Fruit fly (Drosophila melanogaster) whole organism, embryonic: Measurements from ENCODE around the gene usp.

Experiments
- CG10654 ChIP-seq: fragments of 200-800 bp; sonication (Bioruptor generic); optimal IDR thresholded peaks from 2 replicates; lab custom pipeline; 2016; ENCODE audit warnings: missing biosample characterization, missing genetic modification characterization
- CG10959 ChIP-seq: fragments of 200-800 bp; sonication (Bioruptor generic); IDR thresholded peaks from 2 replicates; pipeline ENCODE4 v1.3.6; 2022; ENCODE audit warnings: missing biosample characterization, missing genetic modification characterization
- CG11695 ChIP-seq: fragments of 200-800 bp; sonication (Bioruptor generic); IDR thresholded peaks from 3 replicates; pipeline ENCODE4 v1.3.6; 2022; ENCODE audit warnings: missing biosample characterization, missing genetic modification characterization
- CG11723 ChIP-seq: fragments of 200-800 bp; sonication (Bioruptor generic); optimal IDR thresholded peaks from 2 replicates; lab custom pipeline; 2017; ENCODE audit warnings: missing biosample characterization, mild to moderate bottlenecking, missing genetic modification characterization
- CG12236 ChIP-seq: fragments of 200-800 bp; sonication (Bioruptor generic); optimal IDR thresholded peaks from 2 replicates; lab custom pipeline; 2016; ENCODE audit warnings: missing biosample characterization, missing genetic modification characterization
- CG13123 ChIP-seq: fragments of 200-800 bp; sonication (Bioruptor generic); optimal IDR thresholded peaks from 2 replicates; lab custom pipeline; 2016; ENCODE audit warnings: missing biosample characterization, missing genetic modification characterization
- CG13624 ChIP-seq: fragments of 200-800 bp; sonication (Bioruptor generic); optimal IDR thresholded peaks from 2 replicates; lab custom pipeline; 2016; ENCODE audit warnings: missing biosample characterization, missing genetic modification characterization
- CG13894 ChIP-seq: fragments of 200-800 bp; sonication (Bioruptor generic); optimal IDR thresholded peaks from 3 replicates; lab custom pipeline; 2018; ENCODE audit warnings: missing biosample characterization, mild to moderate bottlenecking, missing genetic modification characterization, moderate library complexity
- CG15011 ChIP-seq: fragments of 200-800 bp; sonication (Bioruptor generic); optimal IDR thresholded peaks from 3 replicates; lab custom pipeline; 2018; ENCODE audit warnings: missing biosample characterization, mild to moderate bottlenecking, missing genetic modification characterization
- CG15696 ChIP-seq: fragments of 200-800 bp; sonication (Bioruptor generic); optimal IDR thresholded peaks from 2 replicates; lab custom pipeline; 2019; ENCODE audit warnings: missing biosample characterization, mild to moderate bottlenecking, missing genetic modification characterization, moderate library complexity
- CG1602 ChIP-seq: fragments of 200-800 bp; sonication (Bioruptor generic); optimal IDR thresholded peaks from 3 replicates; lab custom pipeline; 2016; ENCODE audit warnings: missing biosample characterization, missing genetic modification characterization
- CG17568 ChIP-seq: fragments of 200-800 bp; sonication (Bioruptor generic); optimal IDR thresholded peaks from 2 replicates; lab custom pipeline; 2018; ENCODE audit warnings: missing biosample characterization, mild to moderate bottlenecking, missing genetic modification characterization, moderate library complexity
- CG18619 ChIP-seq: fragments of 200-800 bp; sonication (Bioruptor generic); optimal IDR thresholded peaks from 3 replicates; lab custom pipeline; 2017; ENCODE audit warnings: missing biosample characterization, mild to moderate bottlenecking, missing genetic modification characterization
- CG2199 ChIP-seq: fragments of 200-800 bp; sonication (Bioruptor generic); IDR thresholded peaks from 3 replicates; pipeline ENCODE4 v1.3.6; 2022; ENCODE audit warnings: missing biosample characterization, missing genetic modification characterization
- CG34224 ChIP-seq: fragments of 200-800 bp; sonication (Bioruptor generic); IDR thresholded peaks from 3 replicates; pipeline ENCODE4 v1.3.6; 2022; ENCODE audit warnings: missing biosample characterization, missing genetic modification characterization; ENCODE audit not compliant: partially characterized antibody
- CG8944 ChIP-seq: fragments of 200-800 bp; sonication (Bioruptor generic); optimal IDR thresholded peaks from 3 replicates; lab custom pipeline; 2016; ENCODE audit warnings: missing biosample characterization, missing genetic modification characterization
- CHES-1-like ChIP-seq: fragments of 200-800 bp; sonication (Bioruptor generic); optimal IDR thresholded peaks from 2 replicates; lab custom pipeline; 2016; ENCODE audit warnings: missing biosample characterization, missing genetic modification characterization
- CkIIα-i1 ChIP-seq: fragments of 200-800 bp; sonication (Bioruptor generic); IDR thresholded peaks from 2 replicates; pipeline ENCODE4 v1.3.6; 2022; ENCODE audit warnings: missing biosample characterization, missing genetic modification characterization
- D ChIP-seq, 2 experiments: fragments of 200-800 bp in 1 of 2; fragments of >200 bp in 1 of 2; sonication (Bioruptor generic) in 1 of 2; optimal IDR thresholded peaks; 2 replicates in 1 of 2; 3 replicates in 1 of 2; lab custom pipeline; 2017; ENCODE audit warnings: mild to moderate bottlenecking in 1 of 2, missing biosample characterization in 1 of 2, missing genetic modification characterization in 1 of 2, missing genetic modification reagents in 1 of 2
- D19B ChIP-seq: fragments of 200-800 bp; sonication (Bioruptor generic); optimal IDR thresholded peaks from 2 replicates; lab custom pipeline; 2017; ENCODE audit warnings: missing biosample characterization, mild to moderate bottlenecking, missing genetic modification characterization
- Deaf1 ChIP-seq: fragments of 200-800 bp; optimal IDR thresholded peaks from 3 replicates; lab custom pipeline; 2019; ENCODE audit warnings: missing biosample characterization, mild to moderate bottlenecking, missing genetic modification characterization, moderate library complexity
- Ets65A ChIP-seq: fragments of 200-800 bp; sonication (Bioruptor generic); peaks from one replicate; lab custom pipeline; 2016; ENCODE audit warnings: missing biosample characterization, missing genetic modification characterization
- Ets97D ChIP-seq: fragments of 200-800 bp; sonication (Bioruptor generic); optimal IDR thresholded peaks from 3 replicates; lab custom pipeline; 2016; ENCODE audit warnings: missing biosample characterization, missing genetic modification characterization
- HLH3B ChIP-seq: fragments of 200-800 bp; sonication (Bioruptor generic); IDR thresholded peaks from 2 replicates; pipeline ENCODE4 v1.3.6; 2022; ENCODE audit warnings: missing biosample characterization, missing genetic modification characterization
- HLHmδ ChIP-seq: fragments of 200-800 bp; sonication (Bioruptor generic); optimal IDR thresholded peaks from 2 replicates; lab custom pipeline; 2018; ENCODE audit warnings: missing biosample characterization, mild to moderate bottlenecking, missing genetic modification characterization, moderate library complexity
- Hey ChIP-seq: fragments of 200-800 bp; sonication (Bioruptor generic); optimal IDR thresholded peaks from 3 replicates; lab custom pipeline; 2018; ENCODE audit warnings: missing biosample characterization, mild to moderate bottlenecking, missing genetic modification characterization
- Meics ChIP-seq: fragments of 200-800 bp; sonication (Bioruptor generic); optimal IDR thresholded peaks from 2 replicates; lab custom pipeline; 2017; ENCODE audit warnings: missing biosample characterization, mild to moderate bottlenecking, missing genetic modification characterization
- PHDP ChIP-seq: fragments of 200-800 bp; sonication (Bioruptor generic); optimal IDR thresholded peaks from 3 replicates; lab custom pipeline; 2018; ENCODE audit warnings: missing biosample characterization, mild to moderate bottlenecking, missing genetic modification characterization, moderate library complexity
- Ptx1 ChIP-seq: fragments of 200-800 bp; sonication (Bioruptor generic); IDR thresholded peaks from 2 replicates; pipeline ENCODE4 v1.3.6; 2022; ENCODE audit warnings: missing biosample characterization, missing genetic modification characterization
- Ravus ChIP-seq: fragments of 200-800 bp; sonication (Bioruptor generic); IDR thresholded peaks from 2 replicates; pipeline ENCODE4 v1.3.6; 2022; ENCODE audit warnings: missing biosample characterization, missing genetic modification characterization
- Rx ChIP-seq: fragments of 200-800 bp; sonication (Bioruptor generic); IDR thresholded peaks from 2 replicates; pipeline ENCODE4 v1.3.6; 2022; ENCODE audit warnings: missing biosample characterization, missing genetic modification characterization
- Side ChIP-seq: fragments of 200-800 bp; sonication (Bioruptor generic); optimal IDR thresholded peaks from 2 replicates; lab custom pipeline; 2016; ENCODE audit warnings: missing biosample characterization, missing genetic modification characterization
- Sry-δ ChIP-seq: fragments of 200-800 bp; sonication (Bioruptor generic); optimal IDR thresholded peaks from 2 replicates; lab custom pipeline; 2016; ENCODE audit warnings: missing biosample characterization, missing genetic modification characterization
- Trl ChIP-seq, 3 experiments: fragments of >200 bp in 2 of 3; fragments of 200-800 bp in 1 of 3; sonication (Bioruptor generic) in 1 of 3; optimal IDR thresholded peaks; 2 replicates in 1 of 3; 3 replicates in 2 of 3; lab custom pipeline; 2016 to 2017; ENCODE audit warnings: missing biosample characterization in 1 of 3, missing genetic modification characterization in 1 of 3
- ase ChIP-seq: fragments of 200-800 bp; sonication (Bioruptor generic); IDR thresholded peaks from 3 replicates; pipeline ENCODE4 v1.3.6; 2022; ENCODE audit warnings: missing biosample characterization, missing genetic modification characterization
- cato ChIP-seq: fragments of 200-800 bp; sonication (Bioruptor generic); optimal IDR thresholded peaks from 2 replicates; lab custom pipeline; 2016; ENCODE audit warnings: missing biosample characterization, missing genetic modification characterization, borderline replicate concordance
- cg ChIP-seq: fragments of 200-800 bp; sonication (Bioruptor generic); optimal IDR thresholded peaks from 3 replicates; lab custom pipeline; 2019; ENCODE audit warnings: missing biosample characterization, mild to moderate bottlenecking, missing genetic modification characterization, moderate library complexity
- dan ChIP-seq: fragments of 200-800 bp; sonication (Bioruptor generic); IDR thresholded peaks from 2 replicates; pipeline ENCODE4 v1.3.6; 2022; ENCODE audit warnings: missing biosample characterization, missing genetic modification characterization
- dimm ChIP-seq: fragments of 200-800 bp; sonication (Bioruptor generic); IDR thresholded peaks from 2 replicates; pipeline ENCODE4 v1.3.6; 2022; ENCODE audit warnings: missing biosample characterization, missing genetic modification characterization
- emc ChIP-seq: fragments of 200-800 bp; sonication (Bioruptor generic); optimal IDR thresholded peaks from 2 replicates; lab custom pipeline; 2016; ENCODE audit warnings: missing biosample characterization, missing genetic modification characterization
- esg ChIP-seq: fragments of 200-800 bp; sonication (Bioruptor generic); conservative IDR thresholded peaks from 2 replicates; pipeline ENCODE4 v1.3.6; 2022; ENCODE audit warnings: missing biosample characterization, missing genetic modification characterization
- gcm ChIP-seq: fragments of 200-800 bp; sonication (Bioruptor generic); optimal IDR thresholded peaks from 2 replicates; lab custom pipeline; 2019; ENCODE audit warnings: missing biosample characterization, mild to moderate bottlenecking, missing genetic modification characterization, moderate library complexity
- h ChIP-seq: fragments of >200 bp; optimal IDR thresholded peaks from 2 replicates; lab custom pipeline; 2017
- kni ChIP-seq: fragments of 200-800 bp; sonication (Bioruptor generic); optimal IDR thresholded peaks from 3 replicates; lab custom pipeline; 2017; ENCODE audit warnings: mild to moderate bottlenecking, missing biosample characterization, missing genetic modification reagents, missing genetic modification characterization
- lola ChIP-seq, 3 experiments: fragments of >200 bp in 2 of 3; fragments of 200-800 bp in 1 of 3; sonication (Bioruptor generic) in 1 of 3; optimal IDR thresholded peaks; 2 replicates each; lab custom pipeline; 2017 to 2019; ENCODE audit warnings: missing biosample characterization in 3 of 3, missing genetic modification characterization in 3 of 3, mild to moderate bottlenecking in 1 of 3, moderate library complexity in 1 of 3
- pan ChIP-seq, 4 experiments: fragments of >200 bp in 3 of 4; fragments of 200-800 bp in 1 of 4; sonication (Bioruptor generic) in 1 of 4; optimal IDR thresholded peaks in 3 of 4; IDR thresholded peaks in 1 of 4; 2 replicates each; pipeline versions ENCODE4 v1.3.6 to Lab custom; 2017 to 2022; ENCODE audit warnings: missing biosample characterization in 2 of 4, missing genetic modification characterization in 2 of 4, mixed read lengths in 1 of 4
- pfk ChIP-seq: fragments of 200-800 bp; sonication (Bioruptor generic); optimal IDR thresholded peaks from 2 replicates; lab custom pipeline; 2018; ENCODE audit warnings: missing biosample characterization, mild to moderate bottlenecking, missing genetic modification characterization, moderate library complexity
- ro ChIP-seq: fragments of 200-800 bp; sonication (Bioruptor generic); IDR thresholded peaks from 2 replicates; pipeline ENCODE4 v1.3.6; 2022; ENCODE audit warnings: missing biosample characterization, missing genetic modification characterization
- tx ChIP-seq: fragments of 200-800 bp; sonication (Bioruptor generic); optimal IDR thresholded peaks from 2 replicates; lab custom pipeline; 2016; ENCODE audit warnings: missing biosample characterization, missing genetic modification characterization
- unc-4 ChIP-seq: fragments of 200-800 bp; sonication (Bioruptor generic); IDR thresholded peaks from 2 replicates; pipeline ENCODE4 v1.3.6; 2022; ENCODE audit warnings: missing biosample characterization, missing genetic modification characterization; ENCODE audit not compliant: partially characterized antibody

Gene usp

DNA sequence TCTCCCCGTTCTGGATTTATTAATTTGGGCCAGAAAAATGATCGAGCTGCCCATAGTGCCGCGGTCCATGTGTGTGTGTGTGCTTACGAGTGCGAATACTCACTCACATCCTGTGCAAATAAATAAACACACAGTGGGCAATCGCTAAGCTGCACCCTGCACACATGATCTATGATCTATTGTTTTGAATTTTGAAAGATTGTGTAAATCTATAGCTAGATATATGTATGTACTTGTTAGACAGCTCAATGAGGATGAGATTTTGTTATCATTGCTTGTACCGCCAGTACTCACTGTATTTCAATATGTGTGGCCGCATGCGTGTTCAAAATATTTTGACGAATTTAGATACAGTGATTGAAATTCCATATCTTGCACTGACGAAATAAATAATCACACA is 41.0 kb upstream of the usp start (continued):
- no peak for TF ChIP-seq D (optimal IDR thresholded peaks at IDR 0.05; lab: Kevin White, UChicago)
- TF ChIP-seq D (GFP tag; optimal IDR thresholded peaks at IDR 0.05; lab: Kevin White, UChicago) = no peak
- no peak for TF ChIP-seq Hey
- no peak for TF ChIP-seq dan
- no peak for TF ChIP-seq lola (GFP tag; optimal IDR thresholded peaks at IDR 0.05; lab: Kevin White, UChicago)
- TF ChIP-seq CG2199 = no peak
- TF ChIP-seq CG34224 (GFP tag; lab: Robert Waterston, UW) = no peak
- no peak for TF ChIP-seq CG12236 (GFP tag; lab: Kevin White, UChicago)
- peak; percentile 65 for TF ChIP-seq Meics (GFP tag; lab: Kevin White, UChicago)
- no peak for TF ChIP-seq ase (GFP tag; lab: Robert Waterston, UW)
- no peak for TF ChIP-seq CG17568 (GFP tag; lab: Kevin White, UChicago)
- no peak for TF ChIP-seq dimm (GFP tag; lab: Robert Waterston, UW)
- TF ChIP-seq pan (optimal IDR thresholded peaks at IDR 0.05; lab: Kevin White, UChicago) = no peak
- peak in 1 of 2 experiments; percentile 59 for TF ChIP-seq pan (GFP tag; optimal IDR thresholded peaks at IDR 0.05 in 1 of 2, IDR thresholded peaks at IDR 0.05 in 1 of 2)
- TF ChIP-seq PHDP (tag; lab: Kevin White, UChicago) = peak; percentile 62
- no peak for TF ChIP-seq h
- peak; percentile 48 for TF ChIP-seq D19B (GFP tag; lab: Kevin White, UChicago)
- peak; percentile 60 for TF ChIP-seq CG13624
- no peak for TF ChIP-seq kni (GFP tag; lab: Kevin White, UChicago)
- TF ChIP-seq CG1602 = no peak
- TF ChIP-seq Trl (optimal IDR thresholded peaks at IDR 0.05; lab: Kevin White, UChicago) = no peak
- TF ChIP-seq Trl (GFP tag; optimal IDR thresholded peaks at IDR 0.05; lab: Kevin White, UChicago) = peak; percentile 24
- TF ChIP-seq Ets97D (GFP tag; lab: Kevin White, UChicago) = no peak
- TF ChIP-seq cg (GFP tag; lab: Kevin White, UChicago) = no peak
- TF ChIP-seq CkIIα-i1 (GFP tag; lab: Robert Waterston, UW) = no peak
- no peak for TF ChIP-seq CG11695 (GFP tag; lab: Robert Waterston, UW)
- TF ChIP-seq tx = peak; percentile 1
- no peak for TF ChIP-seq Sry-δ (GFP tag; lab: Kevin White, UChicago)
- TF ChIP-seq Deaf1 (tag; lab: Kevin White, UChicago) = no peak
- TF ChIP-seq gcm = no peak
- peak; percentile 23 for TF ChIP-seq Ravus
- peak; percentile 56 for TF ChIP-seq esg (GFP tag; lab: Robert Waterston, UW)
- TF ChIP-seq CG18619 = peak; percentile 32
- no peak for TF ChIP-seq ro (GFP tag; lab: Robert Waterston, UW)
- TF ChIP-seq unc-4 (GFP tag; lab: Robert Waterston, UW) = no peak
- TF ChIP-seq cato (GFP tag; lab: Kevin White, UChicago) = no peak
- no peak for TF ChIP-seq CG15011
- no peak for TF ChIP-seq CG15696
- no peak for TF ChIP-seq Side (GFP tag; lab: Kevin White, UChicago)
- TF ChIP-seq HLH3B (GFP tag; lab: Robert Waterston, UW) = peak; percentile 29; the same call in 1 of the 2 replicates
- TF ChIP-seq emc = no peak
- no peak for TF ChIP-seq CG10959
- TF ChIP-seq CG8944 (GFP tag; lab: Kevin White, UChicago) = peak; percentile 29
- TF ChIP-seq CG13894 = peak; percentile 14
- TF ChIP-seq Rx (GFP tag; lab: Robert Waterston, UW) = peak; percentile 41; the same call in 1 of the 2 replicates
- peak; percentile 92 for TF ChIP-seq Ets65A
- TF ChIP-seq CG11723 (GFP tag; lab: Kevin White, UChicago) = peak; percentile 4
- peak; percentile 64 for TF ChIP-seq Ptx1 (GFP tag; lab: Robert Waterston, UW)
- no peak for TF ChIP-seq CG10654 (GFP tag; lab: Kevin White, UChicago)
- no peak for TF ChIP-seq pfk (GFP tag; lab: Kevin White, UChicago)
- TF ChIP-seq CG13123 = no peak
- TF ChIP-seq HLHmδ (GFP tag; lab: Kevin White, UChicago) = no peak
- peak; percentile 22 for TF ChIP-seq CHES-1-like (GFP tag; lab: Kevin White, UChicago)
